Fruit fly (Drosophila melanogaster): ENCODE results near the gene Cyp6d5.

Gene Cyp6d5

DNA sequence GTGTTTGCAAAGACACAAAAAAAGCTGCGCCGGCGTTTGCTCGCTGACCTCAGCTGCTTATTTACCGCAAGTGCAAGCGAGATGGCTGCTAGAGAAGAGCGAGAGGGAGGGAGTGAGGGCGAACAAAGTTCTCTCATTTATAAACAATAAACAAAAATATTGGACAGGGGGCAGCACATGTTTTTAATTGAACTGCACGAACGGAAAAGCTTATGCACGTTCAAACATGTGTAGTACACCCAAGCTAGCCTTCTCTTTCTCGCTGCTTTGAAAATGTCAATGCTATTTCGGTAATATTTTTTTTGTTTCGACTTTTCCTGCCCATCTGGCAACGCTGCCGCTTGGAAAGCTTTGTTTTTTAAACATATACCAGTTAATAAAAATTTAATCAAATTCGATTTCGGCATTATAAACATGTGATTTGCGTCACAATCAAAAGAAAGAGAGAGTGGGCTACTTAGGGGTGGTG, 4.1 kb upstream of the Cyp6d5 start (continued):
- peak; percentile 62 for TF ChIP-seq HLHmδ (GFP tag; optimal IDR thresholded peaks at IDR 0.05)
- no peak; the same call in 1 of the 2 replicates for TF ChIP-seq Ada2b (GFP tag; IDR thresholded peaks at IDR 0.05)
- no peak for TF ChIP-seq Neu2 (GFP tag; optimal IDR thresholded peaks at IDR 0.05; ENCODE audit: borderline replicate concordance)
- TF ChIP-seq Hr78 (GFP tag; optimal IDR thresholded peaks at IDR 0.05), result peak in 1 of 2 experiments; percentile 99
- TF ChIP-seq maf-S (GFP tag; optimal IDR thresholded peaks at IDR 0.05), result no peak
- no peak for TF ChIP-seq tll (GFP tag; optimal IDR thresholded peaks at IDR 0.05)
- TF ChIP-seq Rfx (GFP tag; IDR thresholded peaks at IDR 0.05), result peak; percentile 49
- TF ChIP-seq H15 (GFP tag; IDR thresholded peaks at IDR 0.05), result no peak
- peak; percentile 60 for TF ChIP-seq HHEX (GFP tag; optimal IDR thresholded peaks at IDR 0.05)
- TF ChIP-seq repo (GFP tag; optimal IDR thresholded peaks at IDR 0.05), result no peak
- TF ChIP-seq gfzf (GFP tag; optimal IDR thresholded peaks at IDR 0.05), result no peak
- TF ChIP-seq CG10431 (GFP tag; optimal IDR thresholded peaks at IDR 0.05), result peak; percentile 56
- TF ChIP-seq p53 (GFP tag; optimal IDR thresholded peaks at IDR 0.05), result peak; percentile 89
- no peak for TF ChIP-seq E2f2 (GFP tag; IDR thresholded peaks at IDR 0.05)
- peak; percentile 4 for TF ChIP-seq stwl (tag; optimal IDR thresholded peaks at IDR 0.05)
- no peak for TF ChIP-seq CG8944 (GFP tag; optimal IDR thresholded peaks at IDR 0.05)
- TF ChIP-seq D19B (GFP tag; optimal IDR thresholded peaks at IDR 0.05), result peak; percentile 17
- TF ChIP-seq Pdp1 (GFP tag; optimal IDR thresholded peaks at IDR 0.05), result peak; percentile 14 to 74
- 0 out of 2 replicates have a peak, but pooled peaks have one; percentile 25 for TF ChIP-seq Taf1 (GFP tag; IDR thresholded peaks at IDR 0.05)
- TF ChIP-seq sug (tag; optimal IDR thresholded peaks at IDR 0.05), result peak; percentile 84
- TF ChIP-seq CG32772 (GFP tag; IDR thresholded peaks at IDR 0.05), result peak; percentile 48
- no peak for TF ChIP-seq CG18764 (GFP tag; optimal IDR thresholded peaks at IDR 0.05)
- peak; percentile 64 for TF ChIP-seq Asciz (GFP tag; optimal IDR thresholded peaks at IDR 0.05)
- TF ChIP-seq CG7556 (GFP tag; optimal IDR thresholded peaks at IDR 0.05), result no peak
- no peak for TF ChIP-seq ken (GFP tag; IDR thresholded peaks at IDR 0.05)
- TF ChIP-seq sna (GFP tag; IDR thresholded peaks at IDR 0.05; ENCODE audit: partially characterized antibody), result no peak
- no peak for TF ChIP-seq sc (optimal IDR thresholded peaks at IDR 0.05)
- TF ChIP-seq sc (GFP tag; optimal IDR thresholded peaks at IDR 0.05), result no peak
- peak; percentile 6 for TF ChIP-seq CG10274 (GFP tag; optimal IDR thresholded peaks at IDR 0.05)
- no peak for TF ChIP-seq hb (GFP tag; IDR thresholded peaks at IDR 0.05; ENCODE audit: partially characterized antibody)
- no peak for TF ChIP-seq CG2129 (GFP tag; IDR thresholded peaks at IDR 0.05; ENCODE audit: partially characterized antibody)
- no peak for TF ChIP-seq Ssrp (tag; optimal IDR thresholded peaks at IDR 0.05)
- no peak for TF ChIP-seq CG11723 (GFP tag; optimal IDR thresholded peaks at IDR 0.05)
- TF ChIP-seq pfk (GFP tag; optimal IDR thresholded peaks at IDR 0.05), result peak; percentile 21
- TF ChIP-seq Oaz (GFP tag; IDR thresholded peaks at IDR 0.05), result no peak
- TF ChIP-seq CG13287 (GFP tag; IDR thresholded peaks at IDR 0.05; ENCODE audit: partially characterized antibody), result peak; percentile 61; the same call in 1 of the 2 replicates
- peak; percentile 26 for TF ChIP-seq tap (tag; optimal IDR thresholded peaks at IDR 0.05)
- TF ChIP-seq Hmx (GFP tag; optimal IDR thresholded peaks at IDR 0.05), result no peak
- TF ChIP-seq zfh1 (GFP tag; IDR thresholded peaks at IDR 0.05), result no peak
- TF ChIP-seq CG14710 (tag; optimal IDR thresholded peaks at IDR 0.05), result peak; percentile 13
- no peak for TF ChIP-seq D19A (tag; optimal IDR thresholded peaks at IDR 0.05)
- peak; percentile 19 for TF ChIP-seq Nf-YB (GFP tag; optimal IDR thresholded peaks at IDR 0.05)
- peak; percentile 57 for TF ChIP-seq caup (GFP tag; optimal IDR thresholded peaks at IDR 0.05; ENCODE audit: severe bottlenecking)
- TF ChIP-seq CG3838 (GFP tag; optimal IDR thresholded peaks at IDR 0.05), result no peak
- peak; percentile 98 for TF ChIP-seq chinmo (GFP tag; IDR thresholded peaks at IDR 0.05; ENCODE audit: partially characterized antibody)
- TF ChIP-seq pan (optimal IDR thresholded peaks at IDR 0.05), result no peak
- no peak for TF ChIP-seq pan (GFP tag; optimal IDR thresholded peaks at IDR 0.05 in 1 of 2, IDR thresholded peaks at IDR 0.05 in 1 of 2)
- TF ChIP-seq dan (GFP tag; IDR thresholded peaks at IDR 0.05), result no peak
- peak; percentile 77; the same call in 1 of the 3 replicates for TF ChIP-seq CG34422 (GFP tag; IDR thresholded peaks at IDR 0.05)
- TF ChIP-seq run (tag; optimal IDR thresholded peaks at IDR 0.05), result peak; percentile 27

Data from whole organism, embryonic.